Fruit fly (Drosophila melanogaster) Kc167 (cell line): Measurements from ENCODE around the gene sesB.

Source experiments
- Myc ChIP-seq: fragments of >200 bp; optimal IDR thresholded peaks from 2 replicates; lab custom pipeline; 2017; ENCODE audit warnings: missing external identifiers
- Sin3A ChIP-seq: fragments of >200 bp; optimal IDR thresholded peaks from 2 replicates; lab custom pipeline; 2018; ENCODE audit warnings: missing external identifiers
- h ChIP-seq: fragments of >200 bp; optimal IDR thresholded peaks from 3 replicates; lab custom pipeline; 2018; ENCODE audit warnings: missing external identifiers
- insv ChIP-seq: fragments of >200 bp; optimal IDR thresholded peaks from 3 replicates; lab custom pipeline; 2018; ENCODE audit warnings: missing external identifiers
- psq ChIP-seq: fragments of >200 bp; optimal IDR thresholded peaks from 2 replicates; lab custom pipeline; 2017; ENCODE audit warnings: missing external identifiers
- ttk ChIP-seq: sonication (Bioruptor generic); optimal IDR thresholded peaks from 2 replicates; lab custom pipeline; 2017; ENCODE audit warnings: missing external identifiers

sesB gene

dm6 chrX:10786443-10787097 lies at the start of gene sesB, which contains the start of gene Ant2:
TSS of gene sesB (minus strand) at chrX:10786958.
TSS of gene Ant2 (minus strand) at chrX:10786907.
- TF ChIP-seq Sin3A (lab: Kevin White, UChicago), result no peak
- TF ChIP-seq Myc (lab: Kevin White, UChicago), result no peak
- TF ChIP-seq psq (lab: Kevin White, UChicago), result no peak
- no peak for TF ChIP-seq ttk (lab: Kevin White, UChicago)
- TF ChIP-seq insv (lab: Kevin White, UChicago), result no peak
- no peak for TF ChIP-seq h

DNA sequence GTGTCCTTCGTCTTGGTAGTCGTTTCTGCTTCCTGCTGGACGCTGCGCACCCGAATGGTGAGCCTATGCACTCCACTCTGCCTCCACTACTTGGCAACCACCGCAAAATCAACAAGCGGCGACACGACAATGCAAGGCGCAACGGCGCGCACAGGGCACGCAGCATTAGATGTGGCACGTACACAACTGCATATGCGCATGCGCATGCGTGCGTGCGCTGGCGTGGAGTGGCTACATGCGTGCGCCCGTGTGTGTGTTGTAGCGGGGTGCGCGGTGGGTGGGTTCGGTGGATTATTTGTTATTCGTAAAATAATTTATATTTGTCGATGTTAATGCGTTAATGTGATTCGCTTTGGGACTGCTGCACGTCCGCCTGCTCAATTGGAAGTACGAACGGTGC lies 48.9 kb upstream of the sesB start:
- TF ChIP-seq ttk (lab: Kevin White, UChicago) (no peak), psq (lab: Kevin White, UChicago) (no peak), Myc (lab: Kevin White, UChicago) (no peak), insv (lab: Kevin White, UChicago) (no peak), Sin3A (lab: Kevin White, UChicago) (no peak), h (no peak)

dm6 chrX:10832369-10832768 lies 45.6 kb upstream of the sesB start:
- TF ChIP-seq Sin3A (lab: Kevin White, UChicago), result no peak
- TF ChIP-seq psq (lab: Kevin White, UChicago), result no peak
- TF ChIP-seq insv (lab: Kevin White, UChicago), result no peak
- no peak for TF ChIP-seq Myc (lab: Kevin White, UChicago)
- TF ChIP-seq h, result no peak

dm6 chrX:10827301-10827700 lies 40.5 kb upstream of the sesB start:
- TF ChIP-seq Sin3A (lab: Kevin White, UChicago) (no peak), Myc (lab: Kevin White, UChicago) (no peak), psq (lab: Kevin White, UChicago) (no peak), ttk (lab: Kevin White, UChicago) (no peak), h (no peak), insv (lab: Kevin White, UChicago) (no peak)

- TF ChIP-seq psq (lab: Kevin White, UChicago) (no peak), Myc (lab: Kevin White, UChicago) (no peak), ttk (lab: Kevin White, UChicago) (no peak), insv (lab: Kevin White, UChicago) (no peak), h (no peak), Sin3A (lab: Kevin White, UChicago) (no peak)
Observed at dm6 chrX:10825349-10826129, 38.8 kb upstream of the sesB start.

DNA sequence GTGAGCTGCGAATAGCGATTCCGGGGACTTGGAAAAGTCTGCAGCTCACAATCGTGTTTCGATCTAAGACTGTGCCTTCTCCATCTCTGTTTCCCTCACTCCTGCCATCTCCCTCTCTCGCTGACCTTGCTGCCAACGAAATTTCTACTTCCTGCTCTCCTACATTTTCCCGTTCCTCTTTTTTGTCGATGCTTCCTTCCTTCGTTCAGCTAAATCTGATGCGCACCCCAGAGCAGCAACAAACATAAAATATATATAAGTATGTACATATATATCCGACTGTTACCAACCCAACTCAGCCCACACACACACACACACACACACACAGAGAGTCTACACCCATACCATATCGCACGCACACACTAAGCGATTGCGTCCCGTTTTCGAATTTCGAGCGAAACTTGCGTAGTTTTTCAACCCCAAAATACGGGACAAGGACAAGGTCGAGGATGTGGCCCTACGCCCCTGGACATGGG lies 37.5 kb upstream of the sesB start, which contains the start of gene Imp:
Imp (minus strand) TSS at position 51 of the 476 bp plus-strand sequence.
- TF ChIP-seq psq (lab: Kevin White, UChicago), result no peak
- no peak for TF ChIP-seq insv (lab: Kevin White, UChicago)
- no peak for TF ChIP-seq Sin3A (lab: Kevin White, UChicago)
- TF ChIP-seq ttk (lab: Kevin White, UChicago), result no peak

DNA sequence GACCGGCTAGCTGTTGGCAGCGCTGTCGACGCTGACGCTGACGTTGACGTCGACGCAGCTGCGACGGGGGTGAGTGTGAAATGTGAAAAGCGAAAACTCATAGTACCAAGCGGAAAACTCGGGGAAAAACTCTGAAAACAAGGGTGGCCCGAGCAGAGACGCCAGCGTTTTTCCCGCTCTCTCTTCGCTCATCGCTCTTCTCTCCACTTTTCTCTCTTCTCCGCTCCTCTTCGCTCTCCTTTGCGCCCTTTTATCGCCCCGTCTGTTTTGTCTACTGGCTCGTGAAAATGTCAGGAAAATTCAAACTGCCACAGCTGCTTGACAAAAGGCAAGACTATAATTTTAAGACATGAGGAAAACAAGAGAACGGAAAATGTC lies 36.7 kb upstream of the sesB start:
- TF ChIP-seq psq (lab: Kevin White, UChicago) (no peak), Myc (lab: Kevin White, UChicago) (no peak), insv (lab: Kevin White, UChicago) (no peak), h (no peak), ttk (lab: Kevin White, UChicago) (no peak), Sin3A (lab: Kevin White, UChicago) (no peak)

- TF ChIP-seq insv (lab: Kevin White, UChicago), result no peak
- TF ChIP-seq h, result no peak
- no peak for TF ChIP-seq ttk (lab: Kevin White, UChicago)
- no peak for TF ChIP-seq Myc (lab: Kevin White, UChicago)
- TF ChIP-seq Sin3A (lab: Kevin White, UChicago), result no peak
- TF ChIP-seq psq (lab: Kevin White, UChicago), result no peak
Observed at dm6 chrX:10822678-10823440, 36.1 kb upstream of the sesB start.

dm6 chrX:10822096-10822495 lies 35.3 kb upstream of the sesB start:
- no peak for TF ChIP-seq ttk (lab: Kevin White, UChicago)
- TF ChIP-seq Myc (lab: Kevin White, UChicago), result no peak
- no peak for TF ChIP-seq Sin3A (lab: Kevin White, UChicago)
- no peak for TF ChIP-seq insv (lab: Kevin White, UChicago)
- no peak for TF ChIP-seq psq (lab: Kevin White, UChicago)
- TF ChIP-seq h, result no peak

dm6 chrX:10820741-10821140 lies 34.0 kb upstream of the sesB start:
- TF ChIP-seq Myc (lab: Kevin White, UChicago) (no peak), psq (lab: Kevin White, UChicago) (no peak), h (no peak), Sin3A (lab: Kevin White, UChicago) (no peak), insv (lab: Kevin White, UChicago) (no peak), ttk (lab: Kevin White, UChicago) (no peak)

DNA sequence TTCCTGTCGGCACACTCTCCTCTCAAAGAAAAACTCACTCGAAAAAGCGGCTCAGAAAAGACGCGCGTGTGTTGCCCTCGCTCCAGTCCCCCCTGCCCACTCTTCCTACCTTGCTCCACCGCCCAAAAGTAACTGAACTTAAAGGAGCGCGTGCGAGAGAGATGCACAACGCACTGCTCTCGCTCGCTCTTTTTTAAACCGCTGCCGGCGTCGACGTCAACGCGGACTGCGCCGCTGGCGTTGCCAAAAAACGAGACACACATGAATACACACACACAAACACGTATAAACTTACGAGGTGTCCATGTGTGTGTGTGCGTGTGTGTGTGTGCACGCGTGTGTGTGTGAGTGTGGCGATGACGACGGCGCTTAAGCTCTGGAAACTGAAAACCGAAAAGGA lies 30.1 kb upstream of the sesB start:
- TF ChIP-seq Myc (lab: Kevin White, UChicago), result no peak
- TF ChIP-seq h, result no peak
- TF ChIP-seq Sin3A (lab: Kevin White, UChicago), result no peak
- TF ChIP-seq insv (lab: Kevin White, UChicago), result no peak
- TF ChIP-seq ttk (lab: Kevin White, UChicago), result no peak
- no peak for TF ChIP-seq psq (lab: Kevin White, UChicago)
